Worm (Caenorhabditis elegans) whole organism, L3 larva: Measurements from ENCODE around the gene pifk-1.

Source experiments
- ama-1 ChIP-seq: fragments of 150-350 bp; optimal IDR thresholded peaks from 2 replicates; lab custom pipeline; 2018
- egl-27 ChIP-seq: sonication (generic microtip); optimal IDR thresholded peaks from 4 replicates; lab custom pipeline; 2017; ENCODE audit warnings: missing biosample characterization, missing genetic modification reagents, missing genetic modification characterization
- elt-2 ChIP-seq: sonication (generic microtip); optimal IDR thresholded peaks from 2 replicates; lab custom pipeline; 2016; ENCODE audit warnings: missing genetic modification reagents, mild to moderate bottlenecking, missing genetic modification characterization, missing compliant biosample characterization
- elt-3 ChIP-seq, 3 experiments: fragments of 150-350 bp in 1 of 3; sonication (generic microtip) in 2 of 3; optimal IDR thresholded peaks; 2 replicates in 2 of 3; 4 replicates in 1 of 3; lab custom pipeline; 2014 to 2017; ENCODE audit warnings: missing biosample characterization in 3 of 3, missing genetic modification characterization in 3 of 3
- lin-39 ChIP-seq: fragments of 150-350 bp; optimal IDR thresholded peaks from 2 replicates; lab custom pipeline; 2018; ENCODE audit warnings: missing biosample characterization, missing genetic modification reagents, missing genetic modification characterization
- nhr-237 ChIP-seq: fragments of 150-350 bp; optimal IDR thresholded peaks from 2 replicates; lab custom pipeline; 2014; ENCODE audit warnings: missing biosample characterization, missing genetic modification characterization
- nhr-76 ChIP-seq: fragments of 150-350 bp; sonication (generic microtip); optimal IDR thresholded peaks from 5 replicates; lab custom pipeline; 2014; ENCODE audit warnings: missing biosample characterization, missing genetic modification characterization
- skn-1 ChIP-seq: fragments of 150-350 bp; optimal IDR thresholded peaks from 2 replicates; lab custom pipeline; 2014; ENCODE audit warnings: missing biosample characterization, missing genetic modification characterization

- TF ChIP-seq nhr-237 (no peak), elt-2 (tag; lab: Kevin White, UChicago) (no peak), lin-39 (tag; lab: Kevin White, UChicago) (no peak), nhr-76 (no peak), ama-1 (no peak), egl-27 (tag; lab: Kevin White, UChicago) (no peak), skn-1 (tag; lab: Kevin White, UChicago) (no peak), elt-3 (tag; optimal IDR thresholded peaks at IDR 0.05; lab: Kevin White, UChicago) (no peak)
These were observed 28.3 kb upstream of the pifk-1 start for ce11 chrX:952557-953083.
